Fruit fly (Drosophila melanogaster): ENCODE measurements around the gene Kdsr.

DNA sequence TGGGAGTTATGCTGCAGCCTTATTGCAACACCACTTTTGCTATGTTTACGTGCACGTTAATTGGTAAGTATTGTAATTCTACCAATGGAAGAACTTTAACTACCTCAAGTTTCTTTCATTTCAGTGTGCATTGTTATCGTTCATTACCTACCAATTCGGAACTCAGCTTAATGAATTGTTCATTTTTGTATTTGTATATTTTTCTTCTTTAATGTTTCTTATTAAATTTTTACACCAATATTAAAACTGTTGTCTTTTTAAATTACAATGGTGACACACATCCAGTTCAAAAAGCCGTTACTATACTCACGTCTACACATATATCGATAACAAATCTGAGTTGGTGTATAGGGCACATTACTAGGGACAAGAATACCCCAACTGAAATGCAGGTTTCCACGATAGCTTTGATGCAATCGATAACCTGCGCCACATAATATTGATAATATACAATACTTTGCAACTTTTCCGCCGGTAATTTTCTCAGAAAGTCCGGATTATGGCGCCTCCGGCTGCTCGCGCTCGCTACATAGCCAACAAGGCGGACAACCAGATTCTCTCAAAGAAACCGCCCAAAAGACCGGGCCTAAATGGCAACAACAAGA is 41.0 kb downstream of the Kdsr start, which contains the start of gene Alg9:
- no peak for TF ChIP-seq CG8478 (optimal IDR thresholded peaks at IDR 0.05)
- peak in 1 of 2 experiments; percentile 2 for TF ChIP-seq CTCF (optimal IDR thresholded peaks at IDR 0.05)
